Worm (Caenorhabditis elegans): Measurements from ENCODE around the gene adm-2.

Gene adm-2

ce11 chrX:13714710-13715109, 27.0 kb downstream of the adm-2 start:
- TF ChIP-seq pes-1 (GFP tag; IDR thresholded peaks at IDR 0.05) (peak; percentile 70; the same call in 1 of the 2 replicates), ets-7 (tag; optimal IDR thresholded peaks at IDR 0.05) (no peak), ceh-36 (tag; optimal IDR thresholded peaks at IDR 0.05) (peak; percentile 25)

- TF ChIP-seq pes-1 (GFP tag; IDR thresholded peaks at IDR 0.05) = no peak; the same call in none of the 2 replicates
- no peak for TF ChIP-seq flt-1 (GFP tag; IDR thresholded peaks at IDR 0.05)
- TF ChIP-seq F13C5.2 (tag; optimal IDR thresholded peaks at IDR 0.05) = no peak
- TF ChIP-seq ceh-36 (tag; optimal IDR thresholded peaks at IDR 0.05) = no peak
- no peak for TF ChIP-seq hnd-1 (tag; optimal IDR thresholded peaks at IDR 0.05)
- TF ChIP-seq sea-1 (GFP tag; conservative IDR thresholded peaks at IDR 0.05) = 0 out of 2 replicates have a peak, but pooled peaks have one; percentile 22
- TF ChIP-seq hmbx-1 (tag; optimal IDR thresholded peaks at IDR 0.05) = no peak
- TF ChIP-seq scrt-1 (GFP tag; IDR thresholded peaks at IDR 0.05) = peak; percentile 61; the same call in 1 of the 2 replicates
These were observed 28.6 kb downstream of the adm-2 start for ce11 chrX:13716313-13716712.

ce11 chrX:13717053-13717671, 29.4 kb downstream of the adm-2 start, which contains the start of gene shc-3:
Gene shc-3 (plus strand): TSS chrX:13717536.
- TF ChIP-seq ets-7 (tag; optimal IDR thresholded peaks at IDR 0.05) (no peak), flt-1 (GFP tag; IDR thresholded peaks at IDR 0.05) (no peak), scrt-1 (GFP tag; IDR thresholded peaks at IDR 0.05) (no peak), ceh-13 (GFP tag; optimal IDR thresholded peaks at IDR 0.05) (no peak), hmbx-1 (tag; optimal IDR thresholded peaks at IDR 0.05) (no peak), hmg-4 (GFP tag; optimal IDR thresholded peaks at IDR 0.05) (no peak), F13C5.2 (tag; optimal IDR thresholded peaks at IDR 0.05) (no peak), ceh-36 (tag; optimal IDR thresholded peaks at IDR 0.05) (no peak), tra-4 (tag; optimal IDR thresholded peaks at IDR 0.05) (no peak)

ce11 chrX:13722821-13723220, 35.1 kb downstream of the adm-2 start, which contains the start of gene poml-1:
Gene poml-1 (minus strand): TSS chrX:13722921.
- no peak for TF ChIP-seq sea-1 (GFP tag; conservative IDR thresholded peaks at IDR 0.05)
- no peak for TF ChIP-seq F13C5.2 (tag; optimal IDR thresholded peaks at IDR 0.05)

- TF ChIP-seq tbx-11 (GFP tag; IDR thresholded peaks at IDR 0.05) = no peak
- no peak for TF ChIP-seq F13C5.2 (tag; optimal IDR thresholded peaks at IDR 0.05)
- TF ChIP-seq tbx-37 (GFP tag; conservative IDR thresholded peaks at IDR 0.05) = no peak
- TF ChIP-seq flt-1 (GFP tag; IDR thresholded peaks at IDR 0.05) = no peak
- TF ChIP-seq aly-1 (tag; optimal IDR thresholded peaks at IDR 0.05) = no peak
- TF ChIP-seq sea-1 (GFP tag; conservative IDR thresholded peaks at IDR 0.05) = no peak
- no peak for TF ChIP-seq tra-4 (tag; optimal IDR thresholded peaks at IDR 0.05)
These were observed 36.6 kb downstream of the adm-2 start, which contains the start of gene K11E4.6 for ce11 chrX:13724364-13724763. Gene K11E4.6 (plus strand): TSS chrX:13724664.

- TF ChIP-seq ceh-36 (tag; optimal IDR thresholded peaks at IDR 0.05) (no peak), hnd-1 (tag; optimal IDR thresholded peaks at IDR 0.05) (no peak), flt-1 (GFP tag; IDR thresholded peaks at IDR 0.05) (no peak), hmbx-1 (tag; optimal IDR thresholded peaks at IDR 0.05) (no peak), pes-1 (GFP tag; IDR thresholded peaks at IDR 0.05) (no peak), ets-7 (tag; optimal IDR thresholded peaks at IDR 0.05) (no peak), F13C5.2 (tag; optimal IDR thresholded peaks at IDR 0.05) (no peak)
These were observed 38.5 kb downstream of the adm-2 start for ce11 chrX:13726285-13726684.

ce11 chrX:13726874-13727343, 39.2 kb downstream of the adm-2 start, which contains the start of gene pix-1:
Gene pix-1 (plus strand): TSS chrX:13727293.
- TF ChIP-seq scrt-1 (GFP tag; IDR thresholded peaks at IDR 0.05) (no peak), tbx-37 (GFP tag; conservative IDR thresholded peaks at IDR 0.05) (no peak), hnd-1 (tag; optimal IDR thresholded peaks at IDR 0.05) (no peak), sea-1 (GFP tag; conservative IDR thresholded peaks at IDR 0.05) (no peak), tra-4 (tag; optimal IDR thresholded peaks at IDR 0.05) (no peak), B0310.2 (tag; optimal IDR thresholded peaks at IDR 0.05) (no peak), aly-1 (tag; optimal IDR thresholded peaks at IDR 0.05) (no peak), flt-1 (GFP tag; IDR thresholded peaks at IDR 0.05) (no peak), hmg-4 (GFP tag; optimal IDR thresholded peaks at IDR 0.05) (no peak), ceh-36 (tag; optimal IDR thresholded peaks at IDR 0.05) (no peak), pes-1 (GFP tag; IDR thresholded peaks at IDR 0.05) (no peak), F13C5.2 (tag; optimal IDR thresholded peaks at IDR 0.05) (no peak), tbx-11 (GFP tag; IDR thresholded peaks at IDR 0.05) (no peak), hmbx-1 (tag; optimal IDR thresholded peaks at IDR 0.05) (no peak), ceh-13 (GFP tag; optimal IDR thresholded peaks at IDR 0.05) (no peak), ama-1 (optimal IDR thresholded peaks at IDR 0.05) (no peak), ets-7 (tag; optimal IDR thresholded peaks at IDR 0.05) (no peak)

ce11 chrX:13728991-13729390, 41.2 kb downstream of the adm-2 start:
- TF ChIP-seq tbx-11 (GFP tag; IDR thresholded peaks at IDR 0.05) = no peak
- TF ChIP-seq B0310.2 (tag; optimal IDR thresholded peaks at IDR 0.05) = no peak
- TF ChIP-seq sea-1 (GFP tag; conservative IDR thresholded peaks at IDR 0.05) = no peak
- no peak for TF ChIP-seq aly-1 (tag; optimal IDR thresholded peaks at IDR 0.05)
- no peak for TF ChIP-seq tbx-37 (GFP tag; conservative IDR thresholded peaks at IDR 0.05)

ce11 chrX:13729724-13730123, 42.0 kb downstream of the adm-2 start:
- TF ChIP-seq aly-1 (tag; optimal IDR thresholded peaks at IDR 0.05) (no peak), hnd-1 (tag; optimal IDR thresholded peaks at IDR 0.05) (no peak), ets-7 (tag; optimal IDR thresholded peaks at IDR 0.05) (no peak), tbx-37 (GFP tag; conservative IDR thresholded peaks at IDR 0.05) (no peak), pes-1 (GFP tag; IDR thresholded peaks at IDR 0.05) (no peak), tra-4 (tag; optimal IDR thresholded peaks at IDR 0.05) (no peak), scrt-1 (GFP tag; IDR thresholded peaks at IDR 0.05) (no peak), sea-1 (GFP tag; conservative IDR thresholded peaks at IDR 0.05) (no peak), ama-1 (optimal IDR thresholded peaks at IDR 0.05) (no peak), hmg-4 (GFP tag; optimal IDR thresholded peaks at IDR 0.05) (no peak), flt-1 (GFP tag; IDR thresholded peaks at IDR 0.05) (no peak), F13C5.2 (tag; optimal IDR thresholded peaks at IDR 0.05) (no peak)

Data from whole organism, early embryonic.